Worm (Caenorhabditis elegans): ENCODE measurements around the gene pqn-13.

Gene pqn-13

ce11 chrV:5697581-5697980 is 21.7 kb upstream of the pqn-13 start:
- TF ChIP-seq sem-2 (GFP tag; optimal IDR thresholded peaks at IDR 0.05) (no peak), ces-1 (GFP tag; optimal IDR thresholded peaks at IDR 0.05) (no peak), flh-1 (GFP tag; optimal IDR thresholded peaks at IDR 0.05) (no peak), pha-4 (tag; optimal IDR thresholded peaks at IDR 0.05) (no peak), unc-120 (tag; optimal IDR thresholded peaks at IDR 0.05; ENCODE audit: poor library complexity, severe bottlenecking) (no peak)

ce11 chrV:5696177-5696576 is 20.3 kb upstream of the pqn-13 start:
- no peak for TF ChIP-seq lin-32 (GFP tag; optimal IDR thresholded peaks at IDR 0.05)

ce11 chrV:5695635-5696034 is 19.7 kb upstream of the pqn-13 start:
- TF ChIP-seq sem-2 (GFP tag; optimal IDR thresholded peaks at IDR 0.05): no peak
- no peak for TF ChIP-seq ceh-39 (tag; optimal IDR thresholded peaks at IDR 0.05)
- TF ChIP-seq unc-62 (GFP tag; optimal IDR thresholded peaks at IDR 0.05): no peak
- TF ChIP-seq M03D4.4 (tag; optimal IDR thresholded peaks at IDR 0.05): no peak
- no peak for TF ChIP-seq mep-1 (tag; optimal IDR thresholded peaks at IDR 0.05)
- no peak for TF ChIP-seq lin-32 (GFP tag; optimal IDR thresholded peaks at IDR 0.05)
- TF ChIP-seq ceh-43 (GFP tag; optimal IDR thresholded peaks at IDR 0.05): no peak
- TF ChIP-seq nhr-237 (tag; optimal IDR thresholded peaks at IDR 0.05): no peak
- no peak for TF ChIP-seq lsy-2 (tag; optimal IDR thresholded peaks at IDR 0.05)
- TF ChIP-seq drap-1 (GFP tag; optimal IDR thresholded peaks at IDR 0.05): no peak
- no peak for TF ChIP-seq ztf-11 (tag; optimal IDR thresholded peaks at IDR 0.05)
- TF ChIP-seq tbx-8 (GFP tag; optimal IDR thresholded peaks at IDR 0.05): no peak
- TF ChIP-seq hlh-1 (tag; optimal IDR thresholded peaks at IDR 0.05): no peak
- TF ChIP-seq flh-1 (GFP tag; optimal IDR thresholded peaks at IDR 0.05): no peak
- TF ChIP-seq cnd-1 (tag; optimal IDR thresholded peaks at IDR 0.05): no peak
- TF ChIP-seq mab-5 (tag; optimal IDR thresholded peaks at IDR 0.05): no peak
- TF ChIP-seq snpc-4 (tag; optimal IDR thresholded peaks at IDR 0.05): no peak
- no peak for TF ChIP-seq mls-2 (tag; optimal IDR thresholded peaks at IDR 0.05)
- no peak for TF ChIP-seq ces-1 (GFP tag; optimal IDR thresholded peaks at IDR 0.05)

- TF ChIP-seq snpc-4 (tag; optimal IDR thresholded peaks at IDR 0.05) (no peak), lsy-2 (tag; optimal IDR thresholded peaks at IDR 0.05) (no peak), drap-1 (GFP tag; optimal IDR thresholded peaks at IDR 0.05) (no peak), nhr-12 (tag; optimal IDR thresholded peaks at IDR 0.05) (no peak), nhr-237 (tag; optimal IDR thresholded peaks at IDR 0.05) (no peak), unc-39 (tag; optimal IDR thresholded peaks at IDR 0.05) (no peak), elt-3 (tag; optimal IDR thresholded peaks at IDR 0.05) (no peak), nhr-28 (tag; optimal IDR thresholded peaks at IDR 0.05) (no peak), ztf-11 (tag; optimal IDR thresholded peaks at IDR 0.05) (no peak)
Measured at ce11 chrV:5693595-5693994, 17.7 kb upstream of the pqn-13 start.

- TF ChIP-seq nhr-28 (tag; optimal IDR thresholded peaks at IDR 0.05) (no peak), tbx-8 (GFP tag; optimal IDR thresholded peaks at IDR 0.05) (no peak), nhr-2 (tag; optimal IDR thresholded peaks at IDR 0.05) (no peak), mep-1 (tag; optimal IDR thresholded peaks at IDR 0.05) (no peak), ham-2 (GFP tag; optimal IDR thresholded peaks at IDR 0.05) (no peak), lin-13 (tag; optimal IDR thresholded peaks at IDR 0.05) (no peak), mls-2 (tag; optimal IDR thresholded peaks at IDR 0.05) (no peak), snpc-4 (tag; optimal IDR thresholded peaks at IDR 0.05) (no peak), unc-62 (GFP tag; optimal IDR thresholded peaks at IDR 0.05) (no peak), mab-5 (tag; optimal IDR thresholded peaks at IDR 0.05) (no peak), nhr-12 (tag; optimal IDR thresholded peaks at IDR 0.05) (no peak), flh-1 (GFP tag; optimal IDR thresholded peaks at IDR 0.05) (no peak), zip-8 (tag; optimal IDR thresholded peaks at IDR 0.05) (no peak), hlh-1 (tag; optimal IDR thresholded peaks at IDR 0.05) (no peak), unc-120 (tag; optimal IDR thresholded peaks at IDR 0.05; ENCODE audit: poor library complexity, severe bottlenecking) (no peak)
Measured at ce11 chrV:5691665-5692407, 15.9 kb upstream of the pqn-13 start, which contains the start of gene F25B4.8. F25B4.8 (minus strand) TSS chrV:5691715.

All from whole organism, mixed stage, embryonic.